Fruit fly (Drosophila melanogaster): ENCODE measurements around the gene kmr.

The kmr gene

dm6 chr3R:13800430-13800848, 85.4 kb downstream of the kmr start:
- TF ChIP-seq CG8478 (optimal IDR thresholded peaks at IDR 0.05) = no peak
- TF ChIP-seq CTCF (optimal IDR thresholded peaks at IDR 0.05) = no peak

DNA sequence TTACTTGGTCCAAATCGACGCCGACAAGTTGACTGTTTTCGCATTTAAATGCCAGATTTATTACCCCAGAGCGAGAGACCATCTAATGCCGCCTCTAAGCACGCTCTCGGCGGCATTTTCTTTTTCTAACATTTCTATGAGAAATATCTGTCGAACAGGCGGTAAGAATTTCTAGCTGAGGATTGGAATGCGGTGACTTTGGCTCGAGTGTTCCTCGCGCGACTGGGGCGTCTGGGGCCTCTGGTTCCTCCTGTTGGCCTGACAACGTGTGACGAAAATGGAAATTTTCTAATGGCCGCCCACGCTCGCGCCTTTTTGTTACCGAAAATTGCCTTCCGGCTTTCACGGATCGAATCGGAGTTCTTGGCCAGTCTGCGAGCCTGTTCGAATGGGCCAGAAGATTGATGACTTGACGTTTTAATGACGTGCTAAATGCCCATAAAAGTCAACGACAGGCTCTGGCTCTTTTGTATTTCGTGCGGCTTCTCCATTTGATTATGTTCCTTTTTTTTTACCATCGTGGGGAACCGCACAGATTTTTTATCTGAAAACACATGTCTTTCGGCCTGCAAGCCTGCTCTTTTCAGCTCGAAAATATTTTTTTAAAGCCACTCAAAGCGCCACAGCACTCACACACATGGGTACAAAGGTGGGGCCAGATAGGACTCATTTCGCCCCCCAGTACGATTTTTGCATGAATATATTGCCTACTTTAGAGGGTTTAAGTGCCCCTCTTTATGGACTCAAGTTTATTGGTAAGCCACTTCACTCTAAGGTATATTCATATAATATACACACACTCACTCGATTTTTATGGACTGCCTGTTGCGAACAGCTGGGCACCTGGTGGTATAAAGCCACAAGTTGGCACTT, 86.4 kb downstream of the kmr start:
- TF ChIP-seq CTCF (optimal IDR thresholded peaks at IDR 0.05) = no peak
- TF ChIP-seq CG8478 (optimal IDR thresholded peaks at IDR 0.05) = no peak

- TF ChIP-seq CTCF (optimal IDR thresholded peaks at IDR 0.05) = no peak
- no peak for TF ChIP-seq CG8478 (optimal IDR thresholded peaks at IDR 0.05)
Measured at dm6 chr3R:13802057-13802817, 87.2 kb downstream of the kmr start.

DNA sequence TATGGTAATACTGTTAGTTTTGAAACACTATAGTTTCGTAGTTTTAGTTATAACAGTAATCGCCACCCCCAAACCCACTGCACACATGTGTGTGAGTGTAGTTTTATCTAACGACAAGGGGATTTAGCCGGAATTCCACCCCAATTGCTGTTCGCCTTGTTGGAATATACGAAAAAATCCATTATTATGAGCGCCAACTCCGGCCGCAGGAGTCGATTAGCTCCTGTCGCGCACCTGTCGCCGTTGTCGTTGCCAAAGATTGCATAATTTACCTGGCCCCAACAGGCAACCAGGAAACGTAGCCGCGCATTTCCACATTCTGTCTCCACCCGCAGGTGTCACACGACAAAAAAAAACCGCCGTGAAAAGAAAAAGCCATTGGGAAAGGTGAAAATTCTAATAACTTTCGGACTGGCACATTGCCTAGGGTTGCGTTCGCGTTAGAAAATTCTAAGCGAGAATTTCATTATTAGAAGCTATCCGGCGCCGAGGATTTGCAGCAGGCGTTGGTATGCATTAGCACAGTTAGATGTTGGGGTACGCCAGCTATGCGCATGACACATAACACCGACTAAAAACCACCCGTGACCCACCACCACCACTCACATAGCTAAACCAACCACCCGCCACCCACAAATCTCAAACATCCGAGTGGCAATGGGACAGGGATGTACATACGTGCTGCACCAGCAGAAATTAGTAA, 88.3 kb downstream of the kmr start:
- no peak for TF ChIP-seq CTCF (optimal IDR thresholded peaks at IDR 0.05)
- no peak for TF ChIP-seq CG8478 (optimal IDR thresholded peaks at IDR 0.05)

DNA sequence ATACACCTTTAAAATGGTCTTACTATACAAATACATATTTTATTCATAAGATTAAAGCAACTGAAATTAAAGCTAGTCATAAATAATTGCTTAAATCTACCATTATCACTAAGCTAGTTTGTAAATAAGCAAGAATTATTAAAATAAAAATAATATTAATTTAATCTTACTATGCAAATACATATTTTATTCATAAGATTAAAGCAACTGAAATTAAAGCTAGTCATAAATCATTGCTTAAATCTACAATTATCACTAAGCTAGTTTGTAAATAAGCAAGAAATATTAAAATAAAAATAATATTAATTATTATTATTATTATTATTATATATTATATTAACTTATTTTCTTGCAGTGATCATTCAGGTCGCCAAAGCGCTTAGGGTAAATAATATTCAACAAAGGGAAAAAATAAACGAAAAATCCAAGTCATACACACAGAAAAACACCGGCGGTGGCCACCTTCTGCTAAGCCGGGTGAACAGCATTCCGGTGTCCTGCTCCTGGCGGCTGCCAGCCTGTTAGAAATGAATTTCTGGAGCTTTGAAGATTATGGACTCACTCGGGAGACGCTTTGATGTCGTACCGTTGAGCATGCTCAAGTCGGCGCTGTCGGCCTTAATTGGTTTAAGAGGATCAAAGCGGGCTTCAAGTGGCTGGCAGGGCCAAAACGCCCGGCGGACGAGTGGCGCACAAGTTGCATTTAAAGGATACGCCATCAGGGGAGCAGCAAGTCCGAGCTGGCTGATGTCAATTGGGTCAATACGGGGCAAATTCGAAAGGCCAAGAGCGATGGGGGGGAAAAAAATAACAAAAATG, 89.1 kb downstream of the kmr start:
- TF ChIP-seq CG8478 (optimal IDR thresholded peaks at IDR 0.05) (no peak), CTCF (optimal IDR thresholded peaks at IDR 0.05) (no peak)

- TF ChIP-seq CTCF (optimal IDR thresholded peaks at IDR 0.05) (no peak), CG8478 (optimal IDR thresholded peaks at IDR 0.05) (no peak)
Measured at dm6 chr3R:13804971-13805603, 90.1 kb downstream of the kmr start.

dm6 chr3R:13806032-13806709, 91.2 kb downstream of the kmr start:
- no peak for TF ChIP-seq CTCF (optimal IDR thresholded peaks at IDR 0.05)
- no peak for TF ChIP-seq CG8478 (optimal IDR thresholded peaks at IDR 0.05)

DNA sequence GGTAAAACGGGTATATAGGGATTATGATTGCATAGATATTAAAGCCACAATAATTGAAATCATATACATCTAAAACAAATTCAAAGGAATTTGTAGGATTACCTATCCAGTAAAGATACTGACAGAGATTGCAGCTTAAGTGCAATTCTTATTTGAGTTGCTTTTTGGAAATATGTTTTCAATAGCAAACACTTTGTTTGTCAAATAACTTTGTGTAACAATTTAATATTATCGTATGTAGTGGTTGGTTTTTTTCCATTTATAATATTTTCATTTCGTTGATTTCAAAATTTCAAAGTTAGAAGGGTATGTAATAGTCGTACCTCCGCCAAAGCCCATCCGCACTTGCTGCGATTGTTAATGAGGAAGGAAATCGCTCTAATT, 91.7 kb downstream of the kmr start:
- TF ChIP-seq CG8478 (optimal IDR thresholded peaks at IDR 0.05) (no peak), CTCF (optimal IDR thresholded peaks at IDR 0.05) (no peak)

DNA sequence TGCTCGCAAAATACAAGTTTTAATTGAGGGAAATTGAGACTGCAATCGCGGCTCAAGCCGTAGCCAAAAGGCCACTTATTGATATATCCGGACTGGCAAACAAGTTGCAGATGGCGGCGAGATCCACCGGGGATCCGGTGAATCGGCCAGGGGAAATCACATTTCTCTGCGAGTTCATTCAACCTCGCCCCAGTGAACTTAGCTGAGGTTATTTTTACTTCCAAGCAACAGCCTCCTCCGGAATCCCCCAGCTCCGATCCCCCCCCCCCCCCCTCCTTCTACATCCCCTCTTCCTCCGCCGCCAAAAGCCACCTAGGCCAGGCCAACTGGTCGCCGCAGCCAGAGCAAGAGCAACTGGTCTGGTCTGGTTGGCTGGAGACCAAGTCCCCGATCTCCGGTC, 92.3 kb downstream of the kmr start:
- TF ChIP-seq CG8478 (optimal IDR thresholded peaks at IDR 0.05) = no peak
- TF ChIP-seq CTCF (optimal IDR thresholded peaks at IDR 0.05) = no peak

DNA sequence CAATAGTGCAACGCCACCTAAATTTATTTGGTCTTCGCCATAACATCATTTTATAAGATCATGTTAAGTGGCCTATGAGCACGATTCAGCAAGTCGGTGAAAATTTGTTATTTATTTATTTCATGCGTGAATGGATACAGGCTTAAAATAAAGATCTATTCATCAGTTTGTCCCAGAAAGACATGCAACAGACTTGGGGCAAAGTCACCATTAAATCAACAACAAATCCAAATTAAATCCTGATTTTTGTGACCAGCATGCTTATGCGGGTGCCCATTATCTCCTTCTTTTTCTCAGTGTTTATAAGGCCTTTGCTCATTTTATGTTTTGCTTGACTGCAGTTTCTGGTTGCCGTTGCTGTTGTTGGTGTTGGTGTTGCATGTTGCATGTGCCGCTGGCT, 92.9 kb downstream of the kmr start:
- TF ChIP-seq CTCF (optimal IDR thresholded peaks at IDR 0.05) (no peak), CG8478 (optimal IDR thresholded peaks at IDR 0.05) (no peak)

- TF ChIP-seq CTCF (optimal IDR thresholded peaks at IDR 0.05) = no peak
- no peak for TF ChIP-seq CG8478 (optimal IDR thresholded peaks at IDR 0.05)
Measured at dm6 chr3R:13809261-13809660, 94.3 kb downstream of the kmr start.

DNA sequence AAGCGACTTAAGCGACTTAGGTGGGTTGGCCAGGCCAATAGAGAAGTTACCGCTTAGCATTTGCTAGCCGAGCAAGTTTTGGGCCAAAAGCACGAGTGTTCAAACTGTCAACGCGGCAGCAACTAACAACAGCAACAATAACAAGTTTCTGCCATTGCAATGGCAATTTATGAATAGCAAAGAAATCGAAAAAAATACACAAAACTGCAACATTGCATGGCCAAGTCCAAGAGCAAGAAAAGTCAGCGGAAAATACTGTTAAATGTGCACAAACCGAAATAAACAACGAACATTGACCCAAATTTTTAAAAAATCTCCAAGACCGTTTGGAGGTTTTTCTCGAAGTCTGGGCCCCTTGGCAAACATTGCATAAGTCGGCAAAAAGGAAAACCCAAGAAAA, 95.3 kb downstream of the kmr start:
- TF ChIP-seq CG8478 (optimal IDR thresholded peaks at IDR 0.05) (no peak), CTCF (optimal IDR thresholded peaks at IDR 0.05) (no peak)

DNA sequence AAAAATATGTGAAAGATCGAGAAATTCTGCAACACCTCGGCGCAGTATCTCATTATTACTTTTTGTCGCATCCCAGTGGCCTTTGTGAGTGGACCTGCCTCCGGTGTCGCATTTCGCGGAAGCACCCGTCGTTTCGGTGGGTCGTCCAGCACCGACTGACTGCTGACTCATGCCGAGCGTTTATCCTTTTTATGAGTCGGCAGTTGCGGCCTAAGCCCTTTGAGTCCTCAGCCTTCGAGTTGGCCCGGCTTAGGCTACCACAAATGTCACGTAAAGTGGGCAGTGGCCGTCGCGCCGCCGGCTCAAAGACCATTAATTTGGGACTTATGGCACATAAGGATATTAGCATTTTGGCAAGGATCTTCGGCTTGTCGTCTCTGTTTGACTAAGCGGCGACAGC, 96.7 kb downstream of the kmr start:
- TF ChIP-seq CG8478 (optimal IDR thresholded peaks at IDR 0.05) (no peak), CTCF (optimal IDR thresholded peaks at IDR 0.05) (no peak)
